Fruit fly (Drosophila melanogaster) whole organism, pupa: Measurements from ENCODE around the gene maca.

Experiments
- CG12605 ChIP-seq: fragments of 200-800 bp; sonication (Bioruptor generic); IDR thresholded peaks from 2 replicates; pipeline ENCODE4 v1.3.6; 2022; ENCODE audit warnings: missing biosample characterization, missing genetic modification characterization
- CG15710 ChIP-seq: fragments of 200-800 bp; sonication (Bioruptor generic); optimal IDR thresholded peaks from 2 replicates; lab custom pipeline; 2018; ENCODE audit warnings: missing biosample characterization, mild to moderate bottlenecking, missing genetic modification characterization, moderate library complexity
- CG8159 ChIP-seq: fragments of 200-800 bp; sonication (Bioruptor generic); optimal IDR thresholded peaks from 3 replicates; lab custom pipeline; 2018; ENCODE audit warnings: missing biosample characterization, mild to moderate bottlenecking, missing genetic modification characterization, moderate library complexity
- CG8301 ChIP-seq: fragments of 200-800 bp; sonication (Bioruptor generic); optimal IDR thresholded peaks from 2 replicates; lab custom pipeline; 2018; ENCODE audit warnings: missing biosample characterization, mild to moderate bottlenecking, missing genetic modification characterization
- D1 ChIP-seq: fragments of 200-800 bp; sonication (Bioruptor generic); optimal IDR thresholded peaks from 2 replicates; lab custom pipeline; 2018; ENCODE audit warnings: missing biosample characterization, mild to moderate bottlenecking, missing genetic modification characterization, moderate library complexity
- EcR ChIP-seq: fragments of 200-800 bp; sonication (Bioruptor generic); optimal IDR thresholded peaks from 3 replicates; lab custom pipeline; 2019; ENCODE audit warnings: missing biosample characterization, missing genetic modification characterization, mild to moderate bottlenecking, moderate library complexity, missing genetic modification reagents
- Ets98B ChIP-seq: fragments of 200-800 bp; sonication (Bioruptor generic); IDR thresholded peaks from 2 replicates; pipeline ENCODE4 v1.3.6; 2022; ENCODE audit warnings: missing biosample characterization, missing genetic modification characterization
- Pif1A ChIP-seq: fragments of 200-800 bp; sonication (Bioruptor generic); optimal IDR thresholded peaks from 3 replicates; lab custom pipeline; 2016; ENCODE audit warnings: missing biosample characterization, missing genetic modification characterization
- Pif1B ChIP-seq: fragments of 200-800 bp; sonication (Bioruptor generic); optimal IDR thresholded peaks from 3 replicates; lab custom pipeline; 2016; ENCODE audit warnings: missing biosample characterization, missing genetic modification characterization
- fd96Ca ChIP-seq: fragments of 200-800 bp; sonication (Bioruptor generic); IDR thresholded peaks from 3 replicates; pipeline ENCODE4 v1.3.6; 2022; ENCODE audit warnings: missing biosample characterization, missing genetic modification characterization
- rn ChIP-seq: fragments of 200-800 bp; sonication (Bioruptor generic); IDR thresholded peaks from 2 replicates; pipeline ENCODE4 v1.3.6; 2022; ENCODE audit warnings: missing biosample characterization, missing genetic modification characterization

dm6 chr3R:15467991-15468764 lies 26.2 kb upstream of the maca start:
- TF ChIP-seq Pif1B (GFP tag; lab: Kevin White, UChicago) (no peak), EcR (GFP tag; lab: Kevin White, UChicago) (no peak), Ets98B (GFP tag; lab: Robert Waterston, UW) (no peak), CG15710 (tag; lab: Kevin White, UChicago) (no peak), CG12605 (GFP tag; lab: Robert Waterston, UW) (no peak), rn (GFP tag; lab: Robert Waterston, UW) (no peak), CG8301 (tag; lab: Kevin White, UChicago) (no peak), Pif1A (no peak), CG8159 (no peak), fd96Ca (GFP tag; lab: Robert Waterston, UW) (no peak), D1 (no peak)
